Worm (Caenorhabditis elegans) whole organism, L1 larva: Measurements from ENCODE around the gene bed-3.

Experiments used
- C16A3.4 ChIP-seq: fragments of 150-350 bp; optimal IDR thresholded peaks from 2 replicates; lab custom pipeline; 2014; ENCODE audit warnings: missing biosample characterization, missing genetic modification characterization
- C34B4.2 ChIP-seq: sonication (generic microtip); optimal IDR thresholded peaks from 2 replicates; lab custom pipeline; 2017; ENCODE audit warnings: mild to moderate bottlenecking, missing genetic modification characterization, missing compliant biosample characterization
- Y116A8C.19 ChIP-seq: sonication (generic microtip); optimal IDR thresholded peaks from 2 replicates; lab custom pipeline; 2016; ENCODE audit warnings: missing compliant biosample characterization, missing genetic modification characterization, borderline replicate concordance
- aha-1 ChIP-seq: fragments of 150-350 bp; optimal IDR thresholded peaks from 2 replicates; lab custom pipeline; 2014; ENCODE audit warnings: missing biosample characterization, missing genetic modification characterization
- alr-1 ChIP-seq: fragments of 200-800 bp; sonication (Bioruptor generic); optimal IDR thresholded peaks from 2 replicates; lab custom pipeline; 2018; ENCODE audit warnings: borderline replicate concordance, mild to moderate bottlenecking, missing genetic modification characterization, missing compliant biosample characterization
- blmp-1 ChIP-seq: fragments of 150-350 bp; optimal IDR thresholded peaks from 2 replicates; lab custom pipeline; 2014; ENCODE audit warnings: missing biosample characterization, missing genetic modification characterization
- ceh-63 ChIP-seq: fragments of 200-800 bp; sonication (Bioruptor generic); optimal IDR thresholded peaks from 2 replicates; lab custom pipeline; 2018; ENCODE audit warnings: mild to moderate bottlenecking, missing genetic modification characterization, missing compliant biosample characterization
- ceh-8 ChIP-seq: fragments of 200-800 bp; sonication (Bioruptor generic); optimal IDR thresholded peaks from 2 replicates; lab custom pipeline; 2018; ENCODE audit warnings: mild to moderate bottlenecking, missing genetic modification characterization, moderate library complexity, missing compliant biosample characterization
- ceh-88 ChIP-seq: fragments of 200-800 bp; sonication (Bioruptor generic); IDR thresholded peaks from 2 replicates; pipeline ENCODE4 v1.3.6; 2022; ENCODE audit warnings: missing genetic modification characterization, missing compliant biosample characterization
- ceh-90 ChIP-seq: sonication (generic microtip); optimal IDR thresholded peaks from 2 replicates; lab custom pipeline; 2016; ENCODE audit warnings: missing genetic modification characterization, missing compliant biosample characterization
- dpl-1 ChIP-seq, 3 experiments: fragments of 150-350 bp in 2 of 3; sonication (generic microtip) in 1 of 3; optimal IDR thresholded peaks; 2 replicates each; lab custom pipeline; 2014 to 2017; ENCODE audit warnings: missing biosample characterization in 3 of 3, missing genetic modification characterization in 3 of 3, missing genetic modification reagents in 3 of 3
- dsc-1 ChIP-seq: sonication (generic microtip); optimal IDR thresholded peaks from 2 replicates; lab custom pipeline; 2016; ENCODE audit warnings: mild to moderate bottlenecking, missing genetic modification characterization, missing compliant biosample characterization
- efl-1 ChIP-seq, 4 experiments: fragments of 150-350 bp; optimal IDR thresholded peaks in 3 of 4; peaks in 1 of 4; 1 replicate in 1 of 4; 2 replicates in 3 of 4; lab custom pipeline; 2014; ENCODE audit warnings: missing biosample characterization in 2 of 4, missing genetic modification characterization in 2 of 4, missing genetic modification reagents in 2 of 4
- egl-27 ChIP-seq, 2 experiments: fragments of 150-350 bp in 1 of 2; sonication (generic microtip); optimal IDR thresholded peaks; 3 replicates each; lab custom pipeline; 2017 to 2018; ENCODE audit warnings: missing biosample characterization in 2 of 2, missing genetic modification characterization in 2 of 2, missing genetic modification reagents in 2 of 2
- elt-2 ChIP-seq: sonication (generic microtip); optimal IDR thresholded peaks from 2 replicates; lab custom pipeline; 2016; ENCODE audit warnings: missing genetic modification characterization, mild to moderate bottlenecking, inconsistent platforms, missing compliant biosample characterization, missing genetic modification reagents
- elt-3 ChIP-seq, 6 experiments: fragments of 150-350 bp in 1 of 6; sonication (generic microtip); optimal IDR thresholded peaks; 2 replicates each; lab custom pipeline; 2017 to 2018; ENCODE audit warnings: missing biosample characterization in 6 of 6, missing genetic modification characterization in 6 of 6, inconsistent platforms in 1 of 6
- ets-5 ChIP-seq: fragments of 200-800 bp; sonication (Bioruptor generic); IDR thresholded peaks from 2 replicates; pipeline ENCODE4 v1.3.6; 2022; ENCODE audit warnings: missing genetic modification characterization, missing compliant biosample characterization
- fkh-4 ChIP-seq: sonication (generic microtip); optimal IDR thresholded peaks from 2 replicates; lab custom pipeline; 2016; ENCODE audit warnings: missing compliant biosample characterization, missing genetic modification characterization, borderline replicate concordance
- fos-1 ChIP-seq: fragments of 150-350 bp; optimal IDR thresholded peaks from 2 replicates; lab custom pipeline; 2014; ENCODE audit warnings: missing biosample characterization, missing genetic modification characterization
- grh-1 ChIP-seq: fragments of 200-800 bp; sonication (Bioruptor generic); IDR thresholded peaks from 2 replicates; pipeline ENCODE4 v1.3.6; 2022; ENCODE audit warnings: missing genetic modification reagents, missing genetic modification characterization, missing compliant biosample characterization
- irx-1 ChIP-seq: sonication (generic microtip); optimal IDR thresholded peaks from 2 replicates; lab custom pipeline; 2016; ENCODE audit warnings: missing genetic modification characterization, missing compliant biosample characterization
- jun-1 ChIP-seq: fragments of 150-350 bp; optimal IDR thresholded peaks from 2 replicates; lab custom pipeline; 2014; ENCODE audit warnings: missing biosample characterization, missing genetic modification reagents, missing genetic modification characterization
- lin-13 ChIP-seq: fragments of 150-350 bp; optimal IDR thresholded peaks from 2 replicates; lab custom pipeline; 2014; ENCODE audit warnings: missing biosample characterization, missing genetic modification reagents, missing genetic modification characterization
- lin-14 ChIP-seq: fragments of 200-800 bp; sonication (Bioruptor generic); optimal IDR thresholded peaks from 2 replicates; lab custom pipeline; 2018; ENCODE audit warnings: mild to moderate bottlenecking, missing genetic modification characterization, moderate library complexity, missing compliant biosample characterization
- lin-15B ChIP-seq: fragments of 150-350 bp; sonication (generic microtip); optimal IDR thresholded peaks from 3 replicates; lab custom pipeline; 2014; ENCODE audit warnings: missing biosample characterization, missing genetic modification characterization
- lin-35 ChIP-seq, 2 experiments: fragments of 150-350 bp; optimal IDR thresholded peaks; 2 replicates each; lab custom pipeline; 2014; ENCODE audit warnings: missing biosample characterization in 2 of 2, missing genetic modification characterization in 2 of 2, missing genetic modification reagents in 2 of 2
- lsy-2 ChIP-seq, 2 experiments: fragments of 150-350 bp; optimal IDR thresholded peaks; 2 replicates each; lab custom pipeline; 2014; ENCODE audit warnings: missing biosample characterization in 2 of 2, missing genetic modification characterization in 2 of 2
- mab-9 ChIP-seq: fragments of 200-800 bp; sonication (Bioruptor generic); IDR thresholded peaks from 2 replicates; pipeline ENCODE4 v1.3.6; 2022; ENCODE audit warnings: missing genetic modification reagents, missing genetic modification characterization, missing compliant biosample characterization
- mep-1 ChIP-seq: fragments of 150-350 bp; optimal IDR thresholded peaks from 2 replicates; lab custom pipeline; 2014; ENCODE audit warnings: missing biosample characterization, missing genetic modification characterization
- nhr-20 ChIP-seq: sonication (generic microtip); optimal IDR thresholded peaks from 2 replicates; lab custom pipeline; 2016; ENCODE audit warnings: mild to moderate bottlenecking, missing genetic modification characterization, missing compliant biosample characterization
- nhr-47 ChIP-seq: sonication (generic microtip); optimal IDR thresholded peaks from 2 replicates; lab custom pipeline; 2016; ENCODE audit warnings: mild to moderate bottlenecking, missing genetic modification characterization, moderate library complexity, missing compliant biosample characterization
- nhr-71 ChIP-seq: sonication (generic microtip); optimal IDR thresholded peaks from 2 replicates; lab custom pipeline; 2016; ENCODE audit warnings: mild to moderate bottlenecking, missing genetic modification characterization, moderate library complexity, missing compliant biosample characterization
- nhr-76 ChIP-seq: sonication (generic microtip); optimal IDR thresholded peaks from 2 replicates; lab custom pipeline; 2017; ENCODE audit warnings: missing biosample characterization, missing genetic modification characterization
- nhr-77 ChIP-seq: fragments of 150-350 bp; optimal IDR thresholded peaks from 2 replicates; lab custom pipeline; 2014; ENCODE audit warnings: missing biosample characterization, missing genetic modification characterization
- nhr-85 ChIP-seq: sonication (generic microtip); peaks from one replicate; lab custom pipeline; 2016; ENCODE audit warnings: missing genetic modification characterization, inconsistent platforms, missing compliant biosample characterization
- pag-3 ChIP-seq: sonication (generic microtip); optimal IDR thresholded peaks from 2 replicates; lab custom pipeline; 2017; ENCODE audit warnings: missing genetic modification characterization, mild to moderate bottlenecking, missing compliant biosample characterization, antibody characterized with exemption, borderline replicate concordance; ENCODE audit not compliant: insufficient read depth
- pax-3 ChIP-seq: fragments of 200-800 bp; sonication (Bioruptor generic); optimal IDR thresholded peaks from 2 replicates; lab custom pipeline; 2018; ENCODE audit warnings: mild to moderate bottlenecking, missing genetic modification characterization, moderate library complexity, missing compliant biosample characterization
- rnt-1 ChIP-seq: sonication (generic microtip); optimal IDR thresholded peaks from 2 replicates; lab custom pipeline; 2016; ENCODE audit warnings: mild to moderate bottlenecking, missing genetic modification characterization, moderate library complexity, missing compliant biosample characterization
- skn-1 ChIP-seq: fragments of 150-350 bp; optimal IDR thresholded peaks from 2 replicates; lab custom pipeline; 2014; ENCODE audit warnings: missing biosample characterization, missing genetic modification characterization
- snpc-4 ChIP-seq: fragments of 150-350 bp; optimal IDR thresholded peaks from 2 replicates; lab custom pipeline; 2014; ENCODE audit warnings: missing biosample characterization, missing genetic modification characterization
- snu-23 ChIP-seq: sonication (generic microtip); optimal IDR thresholded peaks from 2 replicates; lab custom pipeline; 2016; ENCODE audit warnings: missing genetic modification characterization, missing compliant biosample characterization
- sox-4 ChIP-seq: sonication (generic microtip); optimal IDR thresholded peaks from 2 replicates; lab custom pipeline; 2016; ENCODE audit warnings: missing genetic modification characterization, missing compliant biosample characterization
- sptf-1 ChIP-seq: fragments of 150-350 bp; optimal IDR thresholded peaks from 2 replicates; lab custom pipeline; 2014; ENCODE audit warnings: missing biosample characterization, missing genetic modification characterization
- swsn-7 ChIP-seq: sonication (generic microtip); optimal IDR thresholded peaks from 2 replicates; lab custom pipeline; 2016; ENCODE audit warnings: missing genetic modification characterization, missing compliant biosample characterization
- tbx-2 ChIP-seq: sonication (generic microtip); optimal IDR thresholded peaks from 2 replicates; lab custom pipeline; 2016; ENCODE audit warnings: missing genetic modification characterization, missing compliant biosample characterization
- unc-30 ChIP-seq: sonication (generic microtip); optimal IDR thresholded peaks from 2 replicates; lab custom pipeline; 2017; ENCODE audit warnings: missing biosample characterization, missing genetic modification characterization
- unc-62 ChIP-seq: fragments of 150-350 bp; optimal IDR thresholded peaks from 2 replicates; lab custom pipeline; 2014; ENCODE audit warnings: missing biosample characterization, missing genetic modification reagents, missing genetic modification characterization
- unc-86 ChIP-seq: sonication (generic microtip); optimal IDR thresholded peaks from 2 replicates; lab custom pipeline; 2016; ENCODE audit warnings: missing genetic modification characterization, missing compliant biosample characterization
- unc-98 ChIP-seq: fragments of 200-800 bp; sonication (Bioruptor generic); IDR thresholded peaks from 2 replicates; pipeline ENCODE4 v1.3.6; 2022; ENCODE audit warnings: missing genetic modification characterization, missing compliant biosample characterization
- vab-15 ChIP-seq: sonication (generic microtip); optimal IDR thresholded peaks from 2 replicates; lab custom pipeline; 2017; ENCODE audit warnings: missing genotype, mild to moderate bottlenecking, missing genetic modification characterization, missing compliant biosample characterization
- zag-1 ChIP-seq: fragments of 150-350 bp; optimal IDR thresholded peaks from 2 replicates; lab custom pipeline; 2014; ENCODE audit warnings: missing biosample characterization, missing genetic modification characterization
- ztf-11 ChIP-seq, 2 experiments: sonication (generic microtip); optimal IDR thresholded peaks; 2 replicates each; lab custom pipeline; 2016 to 2017; ENCODE audit warnings: missing genetic modification characterization in 2 of 2, missing biosample characterization in 1 of 2, missing compliant biosample characterization in 1 of 2
- ztf-4 ChIP-seq: fragments of 150-350 bp; optimal IDR thresholded peaks from 2 replicates; lab custom pipeline; 2014; ENCODE audit warnings: missing biosample characterization, missing genetic modification characterization

Gene bed-3

DNA sequence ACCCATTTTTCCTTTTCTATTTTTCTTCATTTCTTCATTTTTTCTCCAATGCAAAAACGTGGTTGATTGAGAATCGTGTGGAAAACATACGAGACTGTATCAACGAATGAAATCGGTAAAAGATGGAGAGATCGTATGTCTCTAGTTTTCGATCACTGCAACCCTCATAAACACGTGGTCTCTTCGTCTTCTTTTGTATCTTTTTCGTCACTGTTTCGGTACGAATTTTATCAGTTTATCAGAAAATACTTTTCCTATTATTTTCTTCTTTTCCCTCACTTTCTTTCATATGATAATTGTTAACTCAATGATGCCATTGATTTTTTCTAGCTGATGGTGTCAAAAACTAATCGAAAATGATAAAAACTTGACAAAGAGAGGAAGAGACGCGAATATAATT, 40.7 kb upstream of the bed-3 start:
- TF ChIP-seq unc-98 (GFP tag; lab: Robert Waterston, UW): no peak
- TF ChIP-seq dpl-1 (GFP tag; optimal IDR thresholded peaks at IDR 0.05; lab: Kevin White, UChicago): no peak
- no peak for TF ChIP-seq nhr-77 (tag; lab: Kevin White, UChicago)
- TF ChIP-seq sptf-1 (tag; lab: Kevin White, UChicago): no peak
- TF ChIP-seq Y116A8C.19 (tag; lab: Kevin White, UChicago): no peak
- peak; percentile 91 for TF ChIP-seq nhr-85
- no peak for TF ChIP-seq fkh-4
- no peak for TF ChIP-seq ceh-88
- peak; percentile 31 for TF ChIP-seq tbx-2
- peak; percentile 79 for TF ChIP-seq lin-14 (GFP tag; lab: Kevin White, UChicago)
- no peak for TF ChIP-seq zag-1 (tag; lab: Kevin White, UChicago)
- TF ChIP-seq unc-62 (GFP tag; lab: Kevin White, UChicago): no peak
- no peak for TF ChIP-seq skn-1 (tag; lab: Kevin White, UChicago)
- TF ChIP-seq ceh-63 (GFP tag; lab: Kevin White, UChicago): no peak
- TF ChIP-seq alr-1 (tag; lab: Kevin White, UChicago): no peak
- TF ChIP-seq lin-15B (tag; lab: Kevin White, UChicago): no peak
- TF ChIP-seq sox-4 (tag; lab: Kevin White, UChicago): no peak
- TF ChIP-seq dsc-1 (tag; lab: Kevin White, UChicago): no peak
- no peak for TF ChIP-seq ceh-8 (GFP tag; lab: Kevin White, UChicago)
- TF ChIP-seq C34B4.2 (tag; lab: Kevin White, UChicago): no peak
- TF ChIP-seq ztf-4: no peak
- TF ChIP-seq jun-1: no peak
- no peak for TF ChIP-seq unc-30 (tag; lab: Kevin White, UChicago)
- no peak for TF ChIP-seq ceh-90 (tag; lab: Kevin White, UChicago)
- TF ChIP-seq aha-1 (tag; lab: Kevin White, UChicago): no peak
- no peak for TF ChIP-seq pax-3 (tag; lab: Kevin White, UChicago)
- peak; percentile 45 for TF ChIP-seq C16A3.4 (tag; lab: Kevin White, UChicago)
- peak; percentile 74 for TF ChIP-seq elt-2 (tag; lab: Kevin White, UChicago)
- TF ChIP-seq mep-1 (tag; lab: Kevin White, UChicago): peak; percentile 51
- TF ChIP-seq grh-1 (GFP tag; lab: Robert Waterston, UW): no peak
- TF ChIP-seq fos-1: no peak
- TF ChIP-seq pag-3 (tag; lab: Kevin White, UChicago): no peak
- TF ChIP-seq nhr-47 (tag; lab: Kevin White, UChicago): peak; percentile 3
- no peak for TF ChIP-seq rnt-1 (tag; lab: Kevin White, UChicago)
- TF ChIP-seq egl-27 (tag; optimal IDR thresholded peaks at IDR 0.05; lab: Kevin White, UChicago): no peak
- peak; percentile 71 for TF ChIP-seq nhr-71
- TF ChIP-seq nhr-20 (tag; lab: Kevin White, UChicago): peak; percentile 94
- TF ChIP-seq swsn-7 (tag; lab: Kevin White, UChicago): no peak
- peak in 4 of 6 experiments; percentile 26 to 81 (median 74) for TF ChIP-seq elt-3 (tag; optimal IDR thresholded peaks at IDR 0.05; lab: Kevin White, UChicago)
- no peak for TF ChIP-seq mab-9 (GFP tag; lab: Robert Waterston, UW)
- TF ChIP-seq lsy-2 (tag; optimal IDR thresholded peaks at IDR 0.05; lab: Kevin White, UChicago): peak in 1 of 2 experiments; percentile 10
- TF ChIP-seq ztf-11 (tag; optimal IDR thresholded peaks at IDR 0.05; lab: Kevin White, UChicago): no peak
- no peak for TF ChIP-seq vab-15
- no peak for TF ChIP-seq lin-13 (GFP tag; lab: Kevin White, UChicago)
- no peak for TF ChIP-seq nhr-76 (tag; lab: Kevin White, UChicago)
- no peak for TF ChIP-seq snpc-4
- peak in 1 of 2 experiments; percentile 71 for TF ChIP-seq lin-35 (GFP tag; optimal IDR thresholded peaks at IDR 0.05; lab: Kevin White, UChicago)
- peak; percentile 89 for TF ChIP-seq blmp-1 (tag; lab: Kevin White, UChicago)
- no peak for TF ChIP-seq unc-86 (tag; lab: Kevin White, UChicago)
- no peak for TF ChIP-seq irx-1 (tag; lab: Kevin White, UChicago)
- TF ChIP-seq efl-1 (optimal IDR thresholded peaks at IDR 0.05; lab: Kevin White, UChicago): no peak
- peak in 1 of 2 experiments; percentile 33 for TF ChIP-seq efl-1 (GFP tag; optimal IDR thresholded peaks at IDR 0.05 in 1 of 2; lab: Kevin White, UChicago)
- peak; percentile 61 for TF ChIP-seq snu-23 (GFP tag; lab: Kevin White, UChicago)
- TF ChIP-seq ets-5 (GFP tag; lab: Robert Waterston, UW): no peak
